Worm (Caenorhabditis elegans) whole organism, midembryonic: ENCODE data around the gene fbxa-86.

Source experiments
- T22C8.4 ChIP-seq: fragments of 200-800 bp; sonication (Bioruptor generic); IDR thresholded peaks from 2 replicates; pipeline ENCODE4 v1.3.6; 2022; ENCODE audit warnings: missing genetic modification characterization, missing compliant biosample characterization
- cog-1 ChIP-seq: sonication (generic microtip); optimal IDR thresholded peaks from 2 replicates; lab custom pipeline; 2016; ENCODE audit warnings: missing genetic modification characterization, missing compliant biosample characterization
- flt-1 ChIP-seq: fragments of 200-800 bp; sonication (Bioruptor generic); IDR thresholded peaks from 2 replicates; pipeline ENCODE4 v1.3.6; 2022; ENCODE audit warnings: missing genetic modification characterization, missing compliant biosample characterization
- klf-2 ChIP-seq: fragments of 200-800 bp; sonication (Bioruptor generic); conservative IDR thresholded peaks from 2 replicates; pipeline ENCODE4 v1.3.6; 2022; ENCODE audit warnings: missing genetic modification reagents, missing genetic modification characterization, missing compliant biosample characterization
- med-1 ChIP-seq: sonication (generic microtip); optimal IDR thresholded peaks from 2 replicates; lab custom pipeline; 2017; ENCODE audit warnings: missing genetic modification characterization, mild to moderate bottlenecking, missing compliant biosample characterization, antibody characterized with exemption, missing genetic modification reagents; ENCODE audit not compliant: insufficient read depth
- ref-1 ChIP-seq: fragments of 200-800 bp; sonication (Bioruptor generic); conservative IDR thresholded peaks from 2 replicates; pipeline ENCODE4 v1.3.6; 2022; ENCODE audit warnings: missing genetic modification reagents, missing genetic modification characterization, missing compliant biosample characterization
- tab-1 ChIP-seq: fragments of 200-800 bp; sonication (Bioruptor generic); IDR thresholded peaks from 2 replicates; pipeline ENCODE4 v1.3.6; 2022; ENCODE audit warnings: missing genetic modification characterization, missing compliant biosample characterization
- ztf-23 ChIP-seq: fragments of 200-800 bp; sonication (Bioruptor generic); IDR thresholded peaks from 2 replicates; pipeline ENCODE4 v1.3.6; 2022; ENCODE audit warnings: missing genetic modification reagents, missing genetic modification characterization, missing compliant biosample characterization
- ztf-29 ChIP-seq: fragments of 200-800 bp; sonication (Bioruptor generic); IDR thresholded peaks from 2 replicates; pipeline ENCODE4 v1.3.6; 2022; ENCODE audit warnings: missing genetic modification reagents, missing genetic modification characterization, missing compliant biosample characterization

Gene fbxa-86

DNA sequence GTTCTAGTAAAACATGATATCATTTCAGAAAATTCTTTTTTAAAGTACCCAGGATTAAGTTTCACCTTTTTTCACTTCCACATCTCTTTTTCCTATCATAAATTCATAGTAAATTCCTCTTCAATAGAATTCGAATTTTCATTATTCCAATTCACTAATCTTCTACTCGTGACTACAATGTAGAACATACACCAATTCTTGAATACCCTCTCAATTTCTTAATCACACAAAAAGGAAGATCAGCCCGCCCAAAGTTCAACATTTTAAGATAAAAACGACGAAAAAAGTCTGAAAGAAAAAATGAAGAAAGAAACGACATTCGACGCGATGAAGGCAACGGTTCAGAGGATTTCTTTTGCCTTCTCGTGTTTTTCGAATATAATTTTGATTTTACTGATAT is 16.1 kb upstream of the fbxa-86 start, which contains the start of gene str-163:
Gene str-163 (plus strand): TSS at position 301 of the 400 bp plus-strand sequence.
- TF ChIP-seq flt-1 (GFP tag; lab: Robert Waterston, UW) (no peak), klf-2 (GFP tag; lab: Robert Waterston, UW) (no peak), med-1 (no peak), cog-1 (no peak), T22C8.4 (no peak), ref-1 (no peak), ztf-23 (GFP tag; lab: Robert Waterston, UW) (no peak), ztf-29 (GFP tag; lab: Robert Waterston, UW) (no peak), tab-1 (GFP tag; lab: Robert Waterston, UW) (no peak)

DNA sequence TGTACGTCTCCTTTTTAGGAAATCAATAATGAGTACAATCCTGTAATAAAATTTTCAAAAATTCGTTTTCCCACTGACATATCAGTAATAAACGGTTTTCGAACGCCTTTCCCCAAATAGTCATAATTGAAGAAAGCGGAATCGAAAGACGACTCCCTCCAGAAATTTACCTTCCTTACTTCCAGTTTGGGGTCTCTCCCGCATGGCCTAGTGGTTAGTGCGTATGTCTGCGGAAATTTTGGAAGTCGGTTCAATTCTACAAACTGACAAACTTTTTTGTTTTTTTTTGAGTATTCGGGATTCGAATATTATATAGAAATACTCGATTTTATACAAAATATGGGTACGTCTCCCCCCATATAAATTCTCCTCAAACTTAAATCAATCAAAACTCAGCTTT is 11.9 kb upstream of the fbxa-86 start:
- TF ChIP-seq ref-1: peak; percentile 45; the same call in 1 of the 2 replicates
- TF ChIP-seq T22C8.4: peak; percentile 69

DNA sequence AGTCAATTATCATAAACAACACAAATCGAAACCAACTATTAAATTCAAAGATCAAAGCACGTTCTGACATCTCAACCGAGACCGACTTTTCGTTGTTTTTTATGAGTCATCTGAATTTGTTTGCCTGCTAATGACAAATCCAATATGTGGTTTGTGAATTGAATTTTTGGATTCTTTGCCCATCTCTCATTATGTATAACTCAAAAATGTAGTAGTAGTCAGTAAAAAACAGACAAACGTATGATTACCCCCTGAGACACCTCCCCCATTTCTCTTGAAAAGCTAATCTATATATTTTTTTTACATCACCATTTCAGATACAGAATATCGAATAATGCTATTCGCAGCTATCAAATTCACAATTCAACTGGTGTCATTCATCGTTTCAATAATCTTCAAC is 8.0 kb upstream of the fbxa-86 start, which contains the start of gene str-169:
Gene str-169 (plus strand): TSS at position 301 of the 400 bp plus-strand sequence.
- no peak for TF ChIP-seq klf-2 (GFP tag; lab: Robert Waterston, UW)

DNA sequence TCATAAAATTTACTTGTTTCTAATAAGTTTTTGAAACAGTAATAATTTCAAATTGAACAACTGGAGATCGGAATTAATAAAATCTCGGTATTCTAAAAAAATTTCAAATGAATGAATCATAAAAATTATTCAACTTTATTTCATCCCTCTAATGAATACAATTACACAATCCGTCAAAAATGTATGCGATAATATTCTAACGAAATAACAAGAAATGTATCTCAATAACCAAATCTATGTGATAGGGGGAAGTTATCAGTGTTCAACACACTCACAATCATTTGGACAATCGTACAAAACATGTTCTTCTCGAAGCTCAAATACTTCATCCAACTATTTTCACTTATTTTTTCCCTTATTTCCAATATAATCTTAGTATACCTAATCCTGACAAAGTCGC is 3.9 kb upstream of the fbxa-86 start, which contains the start of gene Y9C9A.5:
Gene Y9C9A.5 (plus strand): TSS at position 301 of the 400 bp plus-strand sequence.
- TF ChIP-seq med-1: no peak
- TF ChIP-seq T22C8.4: no peak
- no peak for TF ChIP-seq ztf-23 (GFP tag; lab: Robert Waterston, UW)
- no peak for TF ChIP-seq ref-1
- no peak for TF ChIP-seq flt-1 (GFP tag; lab: Robert Waterston, UW)

DNA sequence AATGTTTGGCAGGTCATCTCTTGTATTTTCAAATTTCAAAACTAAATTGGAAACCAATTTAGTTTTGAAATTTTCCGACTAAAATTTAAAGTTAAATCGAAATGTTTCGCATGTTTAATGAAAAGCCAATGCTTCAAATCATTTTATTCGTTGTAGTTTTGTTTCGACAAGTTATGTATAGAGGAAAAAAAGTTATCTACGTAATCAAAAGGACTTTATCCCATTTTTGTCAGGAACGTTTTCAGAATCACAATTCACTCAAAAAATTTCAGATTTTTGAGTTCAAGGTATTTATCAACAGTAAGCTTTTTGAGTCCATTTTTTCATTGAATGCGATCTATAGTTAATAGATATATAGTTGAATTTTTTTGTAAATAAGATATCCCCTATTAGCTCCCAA is 851 bp upstream of the fbxa-86 start, which contains the start of gene str-168:
Gene str-168 (plus strand): TSS at position 301 of the 400 bp plus-strand sequence.
- TF ChIP-seq ztf-29 (GFP tag; lab: Robert Waterston, UW): no peak
- TF ChIP-seq ref-1: no peak
- no peak for TF ChIP-seq flt-1 (GFP tag; lab: Robert Waterston, UW)
- TF ChIP-seq klf-2 (GFP tag; lab: Robert Waterston, UW): no peak

DNA sequence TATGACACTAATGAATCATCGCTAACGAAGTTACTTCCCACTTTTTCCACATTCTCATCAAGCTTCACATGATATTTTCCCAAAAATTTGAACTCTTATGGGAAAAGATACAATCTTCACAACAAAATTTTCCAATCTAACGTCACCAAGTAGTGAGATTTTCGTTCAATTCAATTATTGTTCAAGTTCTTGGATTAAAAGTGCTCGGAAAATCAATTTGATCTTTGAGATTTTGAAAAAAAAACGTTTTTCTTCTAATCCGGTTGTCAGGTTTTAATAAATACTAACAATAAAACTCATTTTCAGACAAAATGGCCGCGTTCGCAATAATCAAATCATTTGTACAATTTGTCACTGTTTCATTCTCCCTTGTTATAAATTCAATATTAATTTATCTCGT is 3.7 kb downstream of the fbxa-86 start, which contains the start of gene str-153:
Gene str-153 (plus strand): TSS at position 301 of the 400 bp plus-strand sequence.
- no peak for TF ChIP-seq flt-1 (GFP tag; lab: Robert Waterston, UW)
- TF ChIP-seq T22C8.4: no peak

DNA sequence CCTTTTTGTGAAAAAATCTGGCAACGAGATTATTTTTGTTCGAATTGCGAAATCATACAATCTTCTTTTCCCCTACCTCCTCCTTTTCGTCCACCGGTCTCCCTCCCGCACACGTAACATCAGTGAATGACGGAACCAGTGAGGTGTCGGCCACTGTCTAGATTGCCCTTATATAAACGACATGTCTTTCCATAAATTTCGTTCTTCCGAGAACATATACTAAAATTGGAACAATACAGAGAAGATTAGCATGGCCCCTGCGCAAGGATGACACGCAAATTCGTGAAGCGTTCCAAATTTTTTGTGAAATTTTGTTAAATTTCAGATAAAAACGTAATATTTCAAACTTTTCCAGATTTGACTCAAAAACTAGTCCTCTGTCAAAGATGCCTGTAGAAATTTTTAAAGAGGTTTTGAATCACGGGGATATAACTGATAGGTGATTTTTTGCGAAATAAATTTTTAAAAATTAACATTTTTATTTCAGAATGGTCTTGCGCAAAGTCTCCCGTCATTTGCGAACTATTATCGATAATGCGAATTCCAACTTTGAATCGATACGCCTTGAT is 7.0 kb downstream of the fbxa-86 start:
- TF ChIP-seq klf-2 (GFP tag; lab: Robert Waterston, UW) (no peak), cog-1 (no peak), tab-1 (GFP tag; lab: Robert Waterston, UW) (no peak), ztf-23 (GFP tag; lab: Robert Waterston, UW) (no peak), med-1 (no peak), ztf-29 (GFP tag; lab: Robert Waterston, UW) (no peak), T22C8.4 (no peak), ref-1 (no peak), flt-1 (GFP tag; lab: Robert Waterston, UW) (no peak)

DNA sequence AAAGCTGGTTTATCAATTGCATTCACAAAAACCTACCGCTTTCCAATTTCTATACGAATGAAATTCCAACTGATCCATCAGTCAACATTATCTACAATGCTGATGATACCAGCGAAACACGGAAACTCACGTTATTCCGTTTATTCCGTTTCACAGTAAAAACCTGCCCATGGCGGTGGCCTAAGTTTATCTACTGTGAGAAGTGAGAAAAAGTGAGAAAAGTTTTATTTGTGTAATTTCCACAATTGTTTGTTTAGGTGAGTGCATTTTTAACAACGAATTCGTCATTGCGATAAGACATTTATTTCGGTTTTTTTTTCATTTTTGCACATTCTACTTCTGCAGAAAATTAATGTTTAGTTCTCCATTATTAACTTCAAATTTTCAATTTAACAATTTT is 7.8 kb downstream of the fbxa-86 start, which contains the start of gene Y9C9A.8:
Gene Y9C9A.8 (plus strand): TSS at position 301 of the 400 bp plus-strand sequence.
- no peak for TF ChIP-seq T22C8.4
- no peak for TF ChIP-seq med-1
- no peak for TF ChIP-seq tab-1 (GFP tag; lab: Robert Waterston, UW)
- TF ChIP-seq klf-2 (GFP tag; lab: Robert Waterston, UW): no peak
- TF ChIP-seq flt-1 (GFP tag; lab: Robert Waterston, UW): no peak
- no peak for TF ChIP-seq cog-1
- TF ChIP-seq ref-1: no peak
- no peak for TF ChIP-seq ztf-29 (GFP tag; lab: Robert Waterston, UW)
- no peak for TF ChIP-seq ztf-23 (GFP tag; lab: Robert Waterston, UW)

DNA sequence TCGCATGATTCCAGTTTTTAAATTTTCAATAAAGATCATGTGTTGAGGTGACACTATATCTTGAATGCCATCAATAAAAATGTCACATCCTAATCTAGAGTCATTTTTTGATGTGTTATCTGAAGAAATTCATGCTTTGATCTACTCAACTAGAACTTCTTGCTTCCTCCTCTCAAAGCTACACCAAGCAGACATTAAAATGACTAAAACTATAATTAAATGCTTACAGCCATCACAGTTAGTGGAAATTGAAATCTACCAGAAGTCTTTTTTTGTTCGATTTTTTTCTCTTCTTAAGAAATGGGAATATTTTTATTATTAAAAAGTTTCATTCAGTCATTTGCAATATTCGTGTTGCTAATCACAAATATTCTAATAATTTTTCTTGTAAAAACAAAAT is 20.0 kb downstream of the fbxa-86 start, which contains the start of gene str-158:
Gene str-158 (plus strand): TSS at position 301 of the 400 bp plus-strand sequence.
- TF ChIP-seq ref-1 (no peak), klf-2 (GFP tag; lab: Robert Waterston, UW) (no peak), tab-1 (GFP tag; lab: Robert Waterston, UW) (no peak), med-1 (no peak), T22C8.4 (no peak), ztf-23 (GFP tag; lab: Robert Waterston, UW) (no peak), ztf-29 (GFP tag; lab: Robert Waterston, UW) (no peak), flt-1 (GFP tag; lab: Robert Waterston, UW) (no peak), cog-1 (no peak)

DNA sequence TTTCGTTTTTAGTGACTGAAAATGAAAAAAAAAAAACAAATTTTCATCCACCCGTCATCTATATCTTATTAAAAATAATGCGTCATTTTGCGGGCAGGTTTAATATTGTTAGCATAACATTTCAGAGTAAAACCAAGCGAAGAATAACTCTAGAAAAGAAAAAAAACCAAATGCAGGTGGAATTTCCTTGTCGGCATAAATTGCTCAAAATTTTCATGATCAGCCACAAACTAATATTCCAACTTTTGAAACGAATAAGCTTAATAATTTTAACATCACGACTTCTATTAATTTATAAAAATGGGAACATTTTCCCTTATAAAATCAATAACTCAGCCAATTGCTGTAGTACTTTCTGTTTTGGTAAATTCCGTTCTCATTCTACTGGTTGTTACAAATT is 22.1 kb downstream of the fbxa-86 start, which contains the start of gene str-155:
Gene str-155 (plus strand): TSS at position 301 of the 400 bp plus-strand sequence.
- TF ChIP-seq tab-1 (GFP tag; lab: Robert Waterston, UW) (no peak), cog-1 (no peak), ztf-29 (GFP tag; lab: Robert Waterston, UW) (no peak), ref-1 (no peak), flt-1 (GFP tag; lab: Robert Waterston, UW) (no peak), med-1 (no peak), ztf-23 (GFP tag; lab: Robert Waterston, UW) (no peak), klf-2 (GFP tag; lab: Robert Waterston, UW) (no peak), T22C8.4 (no peak)

DNA sequence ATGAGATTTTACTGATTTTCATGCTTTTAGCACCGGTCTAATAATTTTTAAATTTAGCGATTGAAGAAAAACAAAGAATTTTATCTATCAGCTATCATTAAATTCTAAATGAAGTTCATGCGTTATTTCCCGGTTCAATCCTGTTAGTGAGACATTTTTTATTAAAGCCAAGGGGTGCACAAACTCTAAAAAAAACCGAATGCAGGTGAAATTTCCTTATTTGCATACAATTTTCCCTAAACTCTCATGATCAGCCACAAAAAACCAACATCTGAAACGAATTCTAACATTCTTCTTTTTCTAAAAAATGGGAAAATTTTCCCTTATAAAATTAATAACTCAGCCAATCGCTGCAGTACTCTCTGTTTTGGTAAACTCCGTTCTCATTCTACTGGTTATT is 24.7 kb downstream of the fbxa-86 start, which contains the start of gene str-156:
Gene str-156 (plus strand): TSS at position 301 of the 400 bp plus-strand sequence.
- TF ChIP-seq klf-2 (GFP tag; lab: Robert Waterston, UW) (no peak), ref-1 (no peak), tab-1 (GFP tag; lab: Robert Waterston, UW) (no peak), ztf-29 (GFP tag; lab: Robert Waterston, UW) (no peak), med-1 (no peak), flt-1 (GFP tag; lab: Robert Waterston, UW) (no peak), ztf-23 (GFP tag; lab: Robert Waterston, UW) (no peak), T22C8.4 (no peak), cog-1 (no peak)
